Worm (Caenorhabditis elegans): ENCODE results near the gene dao-2.
A peak's percentile ranks its signal among the peaks of the same experiment; 100 is the strongest.

dao-2 gene

ce11 chrII:4562503-4563000 is at the start of gene dao-2:
Gene dao-2 (plus strand): TSS chrII:4562950.
- TF ChIP-seq lsy-12 (tag; optimal IDR thresholded peaks at IDR 0.05) (peak; percentile 21), nhr-25 (tag; optimal IDR thresholded peaks at IDR 0.05) (no peak), fkh-10 (GFP tag; optimal IDR thresholded peaks at IDR 0.05) (no peak), hmg-11 (tag; optimal IDR thresholded peaks at IDR 0.05) (no peak), aly-2 (tag; optimal IDR thresholded peaks at IDR 0.05) (no peak), skn-1 (tag; optimal IDR thresholded peaks at IDR 0.05) (no peak), mdl-1 (tag; optimal IDR thresholded peaks at IDR 0.05) (no peak), nhr-76 (tag; optimal IDR thresholded peaks at IDR 0.05) (no peak), snpc-4 (tag; optimal IDR thresholded peaks at IDR 0.05) (no peak), eor-1 (tag; optimal IDR thresholded peaks at IDR 0.05) (no peak), ama-1 (optimal IDR thresholded peaks at IDR 0.05) (no peak), lin-39 (tag; optimal IDR thresholded peaks at IDR 0.05) (no peak), unc-39 (tag; optimal IDR thresholded peaks at IDR 0.05) (no peak), nhr-23 (tag; optimal IDR thresholded peaks at IDR 0.05) (peak; percentile 98), pha-4 (tag; optimal IDR thresholded peaks at IDR 0.05) (no peak), nhr-237 (tag; optimal IDR thresholded peaks at IDR 0.05) (no peak), fos-1 (tag; optimal IDR thresholded peaks at IDR 0.05) (no peak), zag-1 (tag; optimal IDR thresholded peaks at IDR 0.05) (no peak), nhr-67 (tag; optimal IDR thresholded peaks at IDR 0.05) (no peak), elt-3 (tag; optimal IDR thresholded peaks at IDR 0.05) (peak in 2 of 3 experiments; percentile 56 to 75), ceh-16 (tag; optimal IDR thresholded peaks at IDR 0.05) (no peak), ZK546.5 (tag; optimal IDR thresholded peaks at IDR 0.05) (no peak), elt-2 (tag; optimal IDR thresholded peaks at IDR 0.05) (no peak)

- TF ChIP-seq ama-1 (optimal IDR thresholded peaks at IDR 0.05): no peak
- TF ChIP-seq elt-3 (tag; optimal IDR thresholded peaks at IDR 0.05): no peak
- TF ChIP-seq lin-15B (tag; optimal IDR thresholded peaks at IDR 0.05): no peak
- TF ChIP-seq unc-39 (tag; optimal IDR thresholded peaks at IDR 0.05): no peak
- no peak for TF ChIP-seq nfya-1 (tag; optimal IDR thresholded peaks at IDR 0.05; ENCODE audit: insufficient read depth)
- TF ChIP-seq tbx-2 (tag; optimal IDR thresholded peaks at IDR 0.05): no peak
- TF ChIP-seq R02D3.7 (tag; optimal IDR thresholded peaks at IDR 0.05): no peak
- TF ChIP-seq nhr-67 (tag; optimal IDR thresholded peaks at IDR 0.05): no peak
- TF ChIP-seq unc-62 (GFP tag; optimal IDR thresholded peaks at IDR 0.05): no peak
Observed at ce11 chrII:4516291-4516690, 46.5 kb upstream of the dao-2 start.

- TF ChIP-seq ama-1 (optimal IDR thresholded peaks at IDR 0.05) (no peak), unc-39 (tag; optimal IDR thresholded peaks at IDR 0.05) (no peak), nhr-28 (tag; optimal IDR thresholded peaks at IDR 0.05) (no peak), nhr-12 (tag; optimal IDR thresholded peaks at IDR 0.05) (no peak), pha-4 (tag; optimal IDR thresholded peaks at IDR 0.05) (no peak)
Observed at ce11 chrII:4517254-4517653, 45.5 kb upstream of the dao-2 start.

- TF ChIP-seq lin-39 (tag; optimal IDR thresholded peaks at IDR 0.05) (peak; percentile 55), elt-3 (tag; optimal IDR thresholded peaks at IDR 0.05) (no peak), nfya-1 (tag; optimal IDR thresholded peaks at IDR 0.05; ENCODE audit: insufficient read depth) (peak; percentile 72), egl-5 (tag; optimal IDR thresholded peaks at IDR 0.05) (peak; percentile 72)
Observed at ce11 chrII:4518300-4518907, 44.3 kb upstream of the dao-2 start, which contains the start of gene hlh-1. Gene hlh-1 (plus strand): TSS chrII:4518574.

ce11 chrII:4519976-4520594 is 42.7 kb upstream of the dao-2 start:
- TF ChIP-seq nhr-11 (tag; optimal IDR thresholded peaks at IDR 0.05) (peak; percentile 58), nhr-237 (tag; optimal IDR thresholded peaks at IDR 0.05) (no peak)
